Fruit fly (Drosophila melanogaster): Measurements from ENCODE around the gene Sema1a.

Gene Sema1a

DNA sequence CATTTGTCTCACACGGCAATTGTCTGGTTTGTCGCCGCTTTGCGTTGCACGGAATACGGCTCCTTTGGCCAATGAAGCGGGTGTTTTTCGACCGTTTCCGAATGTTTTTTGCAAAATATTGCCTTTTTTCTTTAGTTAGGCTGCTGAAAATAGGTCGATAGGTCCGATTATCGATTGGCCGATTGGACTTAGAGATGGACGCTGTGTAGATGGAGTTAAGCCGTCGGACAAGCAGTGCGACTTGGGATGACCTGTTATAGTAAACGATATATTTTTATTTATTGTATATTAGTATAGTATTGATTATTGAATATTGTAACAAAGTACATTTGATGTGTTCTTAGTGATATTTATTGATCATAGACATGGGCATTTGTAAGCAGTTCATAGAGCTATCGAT, 13.6 kb upstream of the Sema1a start, which contains the start of the genes lmgA and lmgB (continued):
- no peak for TF ChIP-seq C15 (GFP tag; IDR thresholded peaks at IDR 0.05)
- TF ChIP-seq CG17612 (GFP tag; IDR thresholded peaks at IDR 0.05), result no peak
- TF ChIP-seq tin (GFP tag; optimal IDR thresholded peaks at IDR 0.05), result peak; percentile 64
- no peak for TF ChIP-seq tio (GFP tag; optimal IDR thresholded peaks at IDR 0.05)
- TF ChIP-seq ase (GFP tag; IDR thresholded peaks at IDR 0.05), result no peak
- TF ChIP-seq ro (GFP tag; IDR thresholded peaks at IDR 0.05), result no peak
- peak; percentile 31 for TF ChIP-seq Blimp-1 (GFP tag; optimal IDR thresholded peaks at IDR 0.05)
- no peak for TF ChIP-seq Adf1 (GFP tag; IDR thresholded peaks at IDR 0.05)
- TF ChIP-seq GATAe (GFP tag; conservative IDR thresholded peaks at IDR 0.05), result no peak
- peak; percentile 76 for TF ChIP-seq zen2 (GFP tag; IDR thresholded peaks at IDR 0.05; ENCODE audit: partially characterized antibody)
- no peak for TF ChIP-seq CG10959 (GFP tag; IDR thresholded peaks at IDR 0.05)
- TF ChIP-seq Optix (GFP tag; IDR thresholded peaks at IDR 0.05), result no peak
- no peak for TF ChIP-seq CG10209 (GFP tag; optimal IDR thresholded peaks at IDR 0.05)
- no peak for TF ChIP-seq ham (GFP tag; IDR thresholded peaks at IDR 0.05)
- no peak for TF ChIP-seq fd96Cb (tag; optimal IDR thresholded peaks at IDR 0.05)
- peak; percentile 66 for TF ChIP-seq CG4424 (GFP tag; optimal IDR thresholded peaks at IDR 0.05)
- TF ChIP-seq Ssrp (tag; optimal IDR thresholded peaks at IDR 0.05), result no peak
- no peak for TF ChIP-seq CG6683 (GFP tag; optimal IDR thresholded peaks at IDR 0.05)
- TF ChIP-seq CG14965 (GFP tag; optimal IDR thresholded peaks at IDR 0.05; ENCODE audit: borderline replicate concordance), result no peak
- TF ChIP-seq grau (tag; optimal IDR thresholded peaks at IDR 0.05), result peak; percentile 35
- no peak for TF ChIP-seq pan (optimal IDR thresholded peaks at IDR 0.05)
- TF ChIP-seq pan (GFP tag; optimal IDR thresholded peaks at IDR 0.05 in 1 of 2, IDR thresholded peaks at IDR 0.05 in 1 of 2), result peak in 1 of 2 experiments; percentile 47
- TF ChIP-seq jing (GFP tag; optimal IDR thresholded peaks at IDR 0.05), result no peak
- TF ChIP-seq NC2α (GFP tag; optimal IDR thresholded peaks at IDR 0.05), result no peak
- no peak for TF ChIP-seq gfzf (GFP tag; optimal IDR thresholded peaks at IDR 0.05)
- TF ChIP-seq Xbp1 (GFP tag; optimal IDR thresholded peaks at IDR 0.05), result peak; percentile 72
- peak; percentile 22 for TF ChIP-seq CTCF (GFP tag; optimal IDR thresholded peaks at IDR 0.05)
- TF ChIP-seq ac (GFP tag; optimal IDR thresholded peaks at IDR 0.05), result no peak
- no peak for TF ChIP-seq Sox100B (GFP tag; optimal IDR thresholded peaks at IDR 0.05)
- no peak for TF ChIP-seq ewg (GFP tag; optimal IDR thresholded peaks at IDR 0.05)
- no peak for TF ChIP-seq CG32767 (GFP tag; IDR thresholded peaks at IDR 0.05)
- TF ChIP-seq Rx (GFP tag; IDR thresholded peaks at IDR 0.05), result no peak
- no peak for TF ChIP-seq CG43689 (GFP tag; IDR thresholded peaks at IDR 0.05)
- no peak; the same call in 1 of the 2 replicates for TF ChIP-seq CG6272 (GFP tag; IDR thresholded peaks at IDR 0.05)
- no peak for TF ChIP-seq Dad (GFP tag; optimal IDR thresholded peaks at IDR 0.05)
- TF ChIP-seq cas (GFP tag; IDR thresholded peaks at IDR 0.05), result peak; percentile 26; the same call in 1 of the 2 replicates
- TF ChIP-seq ftz-f1 (GFP tag; optimal IDR thresholded peaks at IDR 0.05), result no peak
- TF ChIP-seq CG33557 (GFP tag; optimal IDR thresholded peaks at IDR 0.05), result no peak
- no peak for TF ChIP-seq Kr (GFP tag; optimal IDR thresholded peaks at IDR 0.05)
- TF ChIP-seq Pdp1 (GFP tag; optimal IDR thresholded peaks at IDR 0.05), result peak in 1 of 2 experiments; percentile 29
- TF ChIP-seq CG14441 (GFP tag; IDR thresholded peaks at IDR 0.05), result peak; percentile 35; the same call in 1 of the 2 replicates
- no peak for TF ChIP-seq CrebB (tag; optimal IDR thresholded peaks at IDR 0.05)
- no peak for TF ChIP-seq HmgD (GFP tag; optimal IDR thresholded peaks at IDR 0.05)
- TF ChIP-seq CG17802 (tag; optimal IDR thresholded peaks at IDR 0.05), result no peak
- TF ChIP-seq CG17359 (tag; optimal IDR thresholded peaks at IDR 0.05), result peak; percentile 15
- TF ChIP-seq CG2120 (GFP tag; optimal IDR thresholded peaks at IDR 0.05), result peak; percentile 62
- TF ChIP-seq fd64A (GFP tag; optimal IDR thresholded peaks at IDR 0.05), result no peak
- no peak for TF ChIP-seq Usf (GFP tag; optimal IDR thresholded peaks at IDR 0.05)
- TF ChIP-seq CG1792 (GFP tag; optimal IDR thresholded peaks at IDR 0.05), result no peak
- peak; percentile 27 for TF ChIP-seq zfh2 (GFP tag; optimal IDR thresholded peaks at IDR 0.05)
- peak; percentile 47; the same call in 1 of the 2 replicates for TF ChIP-seq sob (GFP tag; IDR thresholded peaks at IDR 0.05)
- no peak for TF ChIP-seq ranshi (GFP tag; IDR thresholded peaks at IDR 0.05)

Data from whole organism, embryonic.